Worm (Caenorhabditis elegans) whole organism, midembryonic: ENCODE data around the gene cnep-1.

Source experiments
- T22C8.4 ChIP-seq: fragments of 200-800 bp; sonication (Bioruptor generic); IDR thresholded peaks from 2 replicates; pipeline ENCODE4 v1.3.6; 2022; ENCODE audit warnings: missing genetic modification characterization, missing compliant biosample characterization
- cog-1 ChIP-seq: sonication (generic microtip); optimal IDR thresholded peaks from 2 replicates; lab custom pipeline; 2016; ENCODE audit warnings: missing genetic modification characterization, missing compliant biosample characterization
- flt-1 ChIP-seq: fragments of 200-800 bp; sonication (Bioruptor generic); IDR thresholded peaks from 2 replicates; pipeline ENCODE4 v1.3.6; 2022; ENCODE audit warnings: missing genetic modification characterization, missing compliant biosample characterization
- klf-2 ChIP-seq: fragments of 200-800 bp; sonication (Bioruptor generic); conservative IDR thresholded peaks from 2 replicates; pipeline ENCODE4 v1.3.6; 2022; ENCODE audit warnings: missing genetic modification reagents, missing genetic modification characterization, missing compliant biosample characterization
- med-1 ChIP-seq: sonication (generic microtip); optimal IDR thresholded peaks from 2 replicates; lab custom pipeline; 2017; ENCODE audit warnings: missing genetic modification characterization, mild to moderate bottlenecking, missing compliant biosample characterization, antibody characterized with exemption, missing genetic modification reagents; ENCODE audit not compliant: insufficient read depth
- ref-1 ChIP-seq: fragments of 200-800 bp; sonication (Bioruptor generic); conservative IDR thresholded peaks from 2 replicates; pipeline ENCODE4 v1.3.6; 2022; ENCODE audit warnings: missing genetic modification reagents, missing genetic modification characterization, missing compliant biosample characterization
- tab-1 ChIP-seq: fragments of 200-800 bp; sonication (Bioruptor generic); IDR thresholded peaks from 2 replicates; pipeline ENCODE4 v1.3.6; 2022; ENCODE audit warnings: missing genetic modification characterization, missing compliant biosample characterization
- ztf-23 ChIP-seq: fragments of 200-800 bp; sonication (Bioruptor generic); IDR thresholded peaks from 2 replicates; pipeline ENCODE4 v1.3.6; 2022; ENCODE audit warnings: missing genetic modification reagents, missing genetic modification characterization, missing compliant biosample characterization
- ztf-29 ChIP-seq: fragments of 200-800 bp; sonication (Bioruptor generic); IDR thresholded peaks from 2 replicates; pipeline ENCODE4 v1.3.6; 2022; ENCODE audit warnings: missing genetic modification reagents, missing genetic modification characterization, missing compliant biosample characterization

- no peak for TF ChIP-seq klf-2 (GFP tag; lab: Robert Waterston, UW)
- TF ChIP-seq tab-1 (GFP tag; lab: Robert Waterston, UW), result no peak
- TF ChIP-seq cog-1 (tag; lab: Kevin White, UChicago), result no peak
- TF ChIP-seq med-1 (GFP tag; lab: Kevin White, UChicago), result no peak
- no peak for TF ChIP-seq ztf-23
- no peak for TF ChIP-seq ztf-29
- TF ChIP-seq flt-1, result no peak
- TF ChIP-seq ref-1 (GFP tag; lab: Robert Waterston, UW), result no peak
- no peak for TF ChIP-seq T22C8.4
These were observed 46.6 kb downstream of the cnep-1 start for ce11 chrII:7356773-7357172.
